Worm (Caenorhabditis elegans): ENCODE measurements around the gene Y16B4A.2.

ce11 chrX:14759549-14759948 lies 12.1 kb downstream of the Y16B4A.2 start:
- TF ChIP-seq lin-39 (tag; optimal IDR thresholded peaks at IDR 0.05) (no peak), ama-1 (optimal IDR thresholded peaks at IDR 0.05) (no peak), dmd-4 (tag; optimal IDR thresholded peaks at IDR 0.05) (no peak), nhr-77 (tag; optimal IDR thresholded peaks at IDR 0.05) (no peak)
